Worm (Caenorhabditis elegans) whole organism, young adult: ENCODE results near the gene F20D6.2.
A peak's percentile ranks its signal among the peaks of the same experiment; 100 is the strongest.

Source experiments
- C06A6.2 ChIP-seq: fragments of 200-800 bp; sonication (Bioruptor generic); conservative IDR thresholded peaks from 2 replicates; pipeline ENCODE4 v1.3.6; 2022; ENCODE audit warnings: missing genetic modification characterization, missing compliant biosample characterization
- F10E7.11 ChIP-seq: sonication (generic microtip); optimal IDR thresholded peaks from 2 replicates; lab custom pipeline; 2017; ENCODE audit warnings: mild to moderate bottlenecking, missing genetic modification characterization, moderate library complexity, missing compliant biosample characterization
- F22D6.2 ChIP-seq: sonication (generic microtip); optimal IDR thresholded peaks from 2 replicates; lab custom pipeline; 2016; ENCODE audit warnings: mild to moderate bottlenecking, missing genetic modification characterization, missing compliant biosample characterization
- F57A8.1 ChIP-seq: fragments of 200-800 bp; sonication (Bioruptor generic); optimal IDR thresholded peaks from 2 replicates; lab custom pipeline; 2018; ENCODE audit warnings: mild to moderate bottlenecking, missing genetic modification characterization, moderate library complexity, missing compliant biosample characterization
- K12H6.12 ChIP-seq: fragments of 200-800 bp; sonication (Bioruptor generic); optimal IDR thresholded peaks from 2 replicates; lab custom pipeline; 2018; ENCODE audit warnings: mild to moderate bottlenecking, missing genetic modification characterization, missing compliant biosample characterization
- T26A5.8 ChIP-seq: sonication (generic microtip); optimal IDR thresholded peaks from 2 replicates; lab custom pipeline; 2016; ENCODE audit warnings: missing genetic modification characterization, missing compliant biosample characterization
- Y56A3A.18 ChIP-seq: fragments of 200-800 bp; sonication (Bioruptor generic); IDR thresholded peaks from 2 replicates; pipeline ENCODE4 v1.3.6; 2022; ENCODE audit warnings: missing genetic modification reagents, missing genetic modification characterization, missing compliant biosample characterization
- atf-7 ChIP-seq: sonication (generic microtip); optimal IDR thresholded peaks from 2 replicates; lab custom pipeline; 2017; ENCODE audit warnings: mild to moderate bottlenecking, missing genetic modification characterization, missing compliant biosample characterization
- attf-3 ChIP-seq: fragments of 200-800 bp; sonication (Bioruptor generic); conservative IDR thresholded peaks from 2 replicates; pipeline ENCODE4 v1.3.6; 2022; ENCODE audit warnings: missing genetic modification reagents, missing genetic modification characterization, missing compliant biosample characterization
- attf-5 ChIP-seq: fragments of 200-800 bp; sonication (Bioruptor generic); optimal IDR thresholded peaks from 2 replicates; lab custom pipeline; 2018; ENCODE audit warnings: mild to moderate bottlenecking, missing genetic modification characterization, missing compliant biosample characterization
- ccch-3 ChIP-seq: fragments of 200-800 bp; sonication (Bioruptor generic); optimal IDR thresholded peaks from 2 replicates; lab custom pipeline; 2018; ENCODE audit warnings: mild to moderate bottlenecking, missing genetic modification characterization, missing compliant biosample characterization
- ceh-79 ChIP-seq: sonication (generic microtip); optimal IDR thresholded peaks from 2 replicates; lab custom pipeline; 2017; ENCODE audit warnings: mild to moderate bottlenecking, missing genetic modification characterization, missing compliant biosample characterization
- die-1 ChIP-seq: sonication (generic microtip); optimal IDR thresholded peaks from 2 replicates; lab custom pipeline; 2016; ENCODE audit warnings: missing genotype, mild to moderate bottlenecking, missing genetic modification characterization, missing compliant biosample characterization
- dpl-1 ChIP-seq: fragments of 150-350 bp; optimal IDR thresholded peaks from 2 replicates; lab custom pipeline; 2014; ENCODE audit warnings: missing biosample characterization, missing genetic modification reagents, missing genetic modification characterization
- egl-18 ChIP-seq: fragments of 200-800 bp; sonication (Bioruptor generic); IDR thresholded peaks from 2 replicates; pipeline ENCODE4 v1.3.6; 2022; ENCODE audit warnings: missing genetic modification reagents, missing genetic modification characterization, missing compliant biosample characterization
- fkh-3 ChIP-seq: sonication (generic microtip); optimal IDR thresholded peaks from 2 replicates; lab custom pipeline; 2016; ENCODE audit warnings: mild to moderate bottlenecking, missing genetic modification characterization, missing compliant biosample characterization
- him-1 ChIP-seq: sonication (generic microtip); optimal IDR thresholded peaks from 2 replicates; lab custom pipeline; 2016; ENCODE audit warnings: missing genotype, missing genetic modification reagents, missing genetic modification characterization, missing compliant biosample characterization
- hmg-20 ChIP-seq: fragments of 200-800 bp; sonication (Bioruptor generic); IDR thresholded peaks from 2 replicates; pipeline ENCODE4 v1.3.6; 2022; ENCODE audit warnings: missing genetic modification reagents, missing genetic modification characterization, missing compliant biosample characterization
- lin-26 ChIP-seq: fragments of 200-800 bp; sonication (Bioruptor generic); IDR thresholded peaks from 2 replicates; pipeline ENCODE4 v1.3.6; 2022; ENCODE audit warnings: missing genetic modification reagents, missing genetic modification characterization, missing compliant biosample characterization
- lin-35 ChIP-seq, 3 experiments: fragments of 150-350 bp in 2 of 3; sonication (generic microtip) in 1 of 3; optimal IDR thresholded peaks; 2 replicates each; lab custom pipeline; 2014 to 2018; ENCODE audit warnings: missing biosample characterization in 3 of 3, missing genetic modification characterization in 3 of 3, missing genetic modification reagents in 3 of 3
- lin-40 ChIP-seq: sonication (generic microtip); optimal IDR thresholded peaks from 2 replicates; lab custom pipeline; 2016; ENCODE audit warnings: missing genetic modification characterization, mild to moderate bottlenecking, missing compliant biosample characterization, missing genotype, missing genetic modification reagents
- lin-54 ChIP-seq: fragments of 200-800 bp; sonication (Bioruptor generic); optimal IDR thresholded peaks from 2 replicates; lab custom pipeline; 2018; ENCODE audit warnings: mild to moderate bottlenecking, missing genetic modification characterization, missing compliant biosample characterization
- lir-1 ChIP-seq: fragments of 200-800 bp; sonication (Bioruptor generic); conservative IDR thresholded peaks from 2 replicates; pipeline ENCODE4 v1.3.6; 2022; ENCODE audit warnings: missing genetic modification reagents, missing genetic modification characterization, missing compliant biosample characterization
- lsy-27 ChIP-seq: sonication (generic microtip); optimal IDR thresholded peaks from 2 replicates; lab custom pipeline; 2017; ENCODE audit warnings: missing genetic modification characterization, mild to moderate bottlenecking, missing compliant biosample characterization, antibody characterized with exemption, missing genotype, borderline replicate concordance; ENCODE audit not compliant: insufficient read depth
- madf-10 ChIP-seq: sonication (generic microtip); optimal IDR thresholded peaks from 2 replicates; lab custom pipeline; 2016; ENCODE audit warnings: mild to moderate bottlenecking, missing genetic modification characterization, missing compliant biosample characterization
- madf-3 ChIP-seq: fragments of 200-800 bp; sonication (Bioruptor generic); IDR thresholded peaks from 2 replicates; pipeline ENCODE4 v1.3.6; 2022; ENCODE audit warnings: missing genetic modification reagents, missing genetic modification characterization, missing compliant biosample characterization
- madf-6 ChIP-seq: fragments of 200-800 bp; sonication (Bioruptor generic); IDR thresholded peaks from 2 replicates; pipeline ENCODE4 v1.3.6; 2022; ENCODE audit warnings: missing genetic modification reagents, missing genetic modification characterization, missing compliant biosample characterization
- nfya-1 ChIP-seq: sonication (generic microtip); optimal IDR thresholded peaks from 2 replicates; lab custom pipeline; 2017; ENCODE audit warnings: antibody characterized with exemption, missing compliant biosample characterization, missing genetic modification characterization, borderline replicate concordance; ENCODE audit not compliant: insufficient read depth
- nhr-80 ChIP-seq: sonication (generic microtip); optimal IDR thresholded peaks from 2 replicates; lab custom pipeline; 2016; ENCODE audit warnings: missing genetic modification characterization, missing compliant biosample characterization
- rec-8 ChIP-seq, 2 experiments: sonication (generic microtip); optimal IDR thresholded peaks; 2 replicates each; lab custom pipeline; 2016; ENCODE audit warnings: mild to moderate bottlenecking in 2 of 2, missing genetic modification characterization in 2 of 2, missing genetic modification reagents in 2 of 2, missing genotype in 2 of 2, missing biosample characterization in 1 of 2, missing compliant biosample characterization in 1 of 2, moderate library complexity in 1 of 2
- snpc-4 ChIP-seq, 5 experiments: fragments of 150-350 bp in 1 of 5; sonication (generic microtip) in 4 of 5; optimal IDR thresholded peaks; 2 replicates each; lab custom pipeline; 2014 to 2018; ENCODE audit warnings: missing genetic modification characterization in 5 of 5, missing biosample characterization in 3 of 5, antibody characterized with exemption in 2 of 5, mild to moderate bottlenecking in 2 of 5, missing compliant biosample characterization in 2 of 5, missing genotype in 2 of 5, moderate library complexity in 2 of 5, missing genetic modification reagents in 1 of 5
- somi-1 ChIP-seq: fragments of 200-800 bp; sonication (Bioruptor generic); optimal IDR thresholded peaks from 2 replicates; lab custom pipeline; 2018; ENCODE audit warnings: mild to moderate bottlenecking, missing genetic modification characterization, missing compliant biosample characterization
- unc-62 ChIP-seq: fragments of 150-350 bp; optimal IDR thresholded peaks from 2 replicates; lab custom pipeline; 2014; ENCODE audit warnings: missing biosample characterization, missing genetic modification reagents, missing genetic modification characterization
- ztf-18 ChIP-seq: sonication (generic microtip); optimal IDR thresholded peaks from 2 replicates; lab custom pipeline; 2016; ENCODE audit warnings: missing genotype, mild to moderate bottlenecking, missing genetic modification characterization, missing compliant biosample characterization
- ztf-25 ChIP-seq: fragments of 200-800 bp; sonication (Bioruptor generic); IDR thresholded peaks from 2 replicates; pipeline ENCODE4 v1.3.6; 2022; ENCODE audit warnings: missing genetic modification reagents, missing genetic modification characterization, missing compliant biosample characterization
- ztf-3 ChIP-seq: fragments of 200-800 bp; sonication (Bioruptor generic); optimal IDR thresholded peaks from 2 replicates; lab custom pipeline; 2018; ENCODE audit warnings: mild to moderate bottlenecking, missing genetic modification characterization, missing compliant biosample characterization

The F20D6.2 gene

DNA sequence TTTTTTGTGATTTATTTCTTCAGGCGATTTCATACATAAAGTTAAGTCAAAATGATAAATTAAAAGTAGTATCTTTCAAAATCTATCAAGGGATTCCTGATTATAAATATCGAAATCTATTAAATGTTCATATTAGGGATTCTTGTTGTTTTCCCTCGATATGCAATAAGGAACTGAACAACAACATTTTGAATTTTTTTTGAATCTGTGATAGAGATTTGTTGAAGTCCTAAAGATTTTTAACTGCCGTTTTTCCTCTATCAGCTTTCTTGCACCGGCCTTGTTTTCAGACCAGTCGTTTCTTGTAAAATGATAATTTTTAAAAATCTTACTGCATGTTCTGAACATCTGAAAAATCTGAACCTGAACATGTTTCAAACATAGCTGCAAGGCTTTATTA is 30.1 kb upstream of the F20D6.2 start:
- TF ChIP-seq somi-1 (GFP tag; lab: Kevin White, UChicago) (no peak), K12H6.12 (no peak), snpc-4 (GFP tag; optimal IDR thresholded peaks at IDR 0.05; lab: Kevin White, UChicago) (no peak), snpc-4 (tag; optimal IDR thresholded peaks at IDR 0.05; lab: Kevin White, UChicago) (no peak), T26A5.8 (tag; lab: Kevin White, UChicago) (no peak), ztf-3 (GFP tag; lab: Kevin White, UChicago) (no peak), F22D6.2 (tag; lab: Kevin White, UChicago) (no peak)

DNA sequence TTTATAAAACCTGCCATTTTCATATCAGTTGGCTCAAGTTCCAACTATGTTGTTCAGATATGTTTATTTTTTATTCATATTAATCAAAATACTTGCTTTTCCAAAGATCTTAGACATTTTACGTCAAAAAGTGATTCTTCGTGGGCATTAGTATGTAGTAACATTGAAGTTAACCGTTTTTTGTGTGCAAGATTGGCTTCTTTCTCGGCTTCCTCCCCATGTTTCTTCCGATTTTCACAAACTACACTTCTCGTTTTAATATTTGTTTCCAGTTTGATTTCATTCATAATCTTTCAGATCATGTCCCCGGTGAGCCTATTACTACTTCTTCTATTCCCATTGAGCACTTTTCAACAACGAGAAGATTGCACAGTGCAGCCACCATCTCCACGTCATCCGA is 28.4 kb upstream of the F20D6.2 start, which contains the start of gene sul-2:
TSS of gene sul-2 (plus strand) at position 301 of the 400 bp plus-strand sequence.
- TF ChIP-seq F10E7.11, result no peak
- no peak for TF ChIP-seq fkh-3 (tag; lab: Kevin White, UChicago)
- TF ChIP-seq C06A6.2 (GFP tag; lab: Robert Waterston, UW), result no peak
- TF ChIP-seq lin-54, result no peak
- no peak for TF ChIP-seq F57A8.1 (GFP tag; lab: Kevin White, UChicago)
- no peak for TF ChIP-seq dpl-1 (GFP tag; lab: Kevin White, UChicago)
- no peak for TF ChIP-seq attf-3 (GFP tag; lab: Robert Waterston, UW)
- TF ChIP-seq ztf-25, result no peak
- no peak for TF ChIP-seq ceh-79 (tag; lab: Kevin White, UChicago)
- TF ChIP-seq die-1, result no peak
- no peak for TF ChIP-seq him-1 (tag; lab: Kevin White, UChicago)
- TF ChIP-seq lin-40, result no peak
- no peak for TF ChIP-seq ztf-18 (tag; lab: Kevin White, UChicago)

- no peak for TF ChIP-seq lin-40
- TF ChIP-seq lir-1, result no peak
- no peak for TF ChIP-seq atf-7 (tag; lab: Kevin White, UChicago)
- no peak for TF ChIP-seq rec-8 (tag; optimal IDR thresholded peaks at IDR 0.05; lab: Kevin White, UChicago)
- no peak for TF ChIP-seq egl-18 (GFP tag; lab: Robert Waterston, UW)
- no peak for TF ChIP-seq F10E7.11
- TF ChIP-seq madf-3 (GFP tag; lab: Robert Waterston, UW), result no peak
- TF ChIP-seq lsy-27 (tag; lab: Kevin White, UChicago), result no peak
- no peak for TF ChIP-seq Y56A3A.18
- no peak for TF ChIP-seq attf-5 (GFP tag; lab: Kevin White, UChicago)
- no peak for TF ChIP-seq dpl-1 (GFP tag; lab: Kevin White, UChicago)
- TF ChIP-seq madf-6 (GFP tag; lab: Robert Waterston, UW), result no peak
- no peak for TF ChIP-seq ccch-3 (GFP tag; lab: Kevin White, UChicago)
- no peak for TF ChIP-seq unc-62 (GFP tag; lab: Kevin White, UChicago)
- TF ChIP-seq lin-35 (GFP tag; optimal IDR thresholded peaks at IDR 0.05; lab: Kevin White, UChicago), result no peak
- TF ChIP-seq hmg-20 (GFP tag; lab: Robert Waterston, UW), result no peak
- TF ChIP-seq madf-10 (tag; lab: Kevin White, UChicago), result no peak
- no peak for TF ChIP-seq nfya-1 (tag; lab: Kevin White, UChicago)
- TF ChIP-seq, all 124 proteins: peak for 0
These were observed 26.2 kb upstream of the F20D6.2 start, which contains the start of gene F20D6.6 for ce11 chrV:8159629-8160028. TSS of gene F20D6.6 (plus strand) at chrV:8159929.

ce11 chrV:8161699-8162098 is 24.1 kb upstream of the F20D6.2 start, which contains the start of gene F20D6.5:
TSS of gene F20D6.5 (plus strand) at chrV:8161957.
- TF ChIP-seq lin-26 (GFP tag; lab: Robert Waterston, UW) (no peak), nhr-80 (tag; lab: Kevin White, UChicago) (peak; percentile 60)
